Fruit fly (Drosophila melanogaster) whole organism, prepupa: Measurements from ENCODE around the gene CG31415.

Experiments used
- CG10631 ChIP-seq: fragments of 200-800 bp; sonication (Bioruptor generic); optimal IDR thresholded peaks from 2 replicates; lab custom pipeline; 2016; ENCODE audit warnings: missing biosample characterization, missing genetic modification characterization
- CG10669 ChIP-seq: fragments of 200-800 bp; sonication (Bioruptor generic); optimal IDR thresholded peaks from 3 replicates; lab custom pipeline; 2018; ENCODE audit warnings: missing biosample characterization, mild to moderate bottlenecking, missing genetic modification characterization, moderate library complexity
- CG11294 ChIP-seq: fragments of 200-800 bp; sonication (Bioruptor generic); IDR thresholded peaks from 2 replicates; pipeline ENCODE4 v1.3.6; 2022; ENCODE audit warnings: missing biosample characterization, missing genetic modification characterization
- CG11762 ChIP-seq: fragments of 200-800 bp; sonication (Bioruptor generic); optimal IDR thresholded peaks from 3 replicates; lab custom pipeline; 2016; ENCODE audit warnings: missing biosample characterization, missing genetic modification characterization; ENCODE audit not compliant: insufficient read depth
- CG11902 ChIP-seq: fragments of 200-800 bp; sonication (Bioruptor generic); optimal IDR thresholded peaks from 3 replicates; lab custom pipeline; 2016; ENCODE audit warnings: missing biosample characterization, missing genetic modification characterization
- CG15336 ChIP-seq: fragments of 200-800 bp; sonication (Bioruptor generic); IDR thresholded peaks from 2 replicates; pipeline ENCODE4 v1.3.6; 2022; ENCODE audit warnings: missing biosample characterization, missing genetic modification characterization
- CG1621 ChIP-seq: fragments of 200-800 bp; sonication (Bioruptor generic); optimal IDR thresholded peaks from 3 replicates; lab custom pipeline; 2018; ENCODE audit warnings: missing biosample characterization, mild to moderate bottlenecking, missing genetic modification characterization
- CG31627 ChIP-seq: fragments of 200-800 bp; sonication (Bioruptor generic); optimal IDR thresholded peaks from 3 replicates; lab custom pipeline; 2016; ENCODE audit warnings: missing biosample characterization, missing genetic modification characterization
- CG4318 ChIP-seq: fragments of 200-800 bp; sonication (Bioruptor generic); optimal IDR thresholded peaks from 3 replicates; lab custom pipeline; 2017; ENCODE audit warnings: missing biosample characterization, mild to moderate bottlenecking, missing genetic modification characterization
- CG6276 ChIP-seq: fragments of 200-800 bp; sonication (Bioruptor generic); optimal IDR thresholded peaks from 2 replicates; lab custom pipeline; 2017; ENCODE audit warnings: missing biosample characterization, mild to moderate bottlenecking, missing genetic modification characterization
- CG6792 ChIP-seq: fragments of 200-800 bp; sonication (Bioruptor generic); optimal IDR thresholded peaks from 3 replicates; lab custom pipeline; 2016; ENCODE audit warnings: missing biosample characterization, missing genetic modification characterization
- CG6808 ChIP-seq: fragments of 200-800 bp; sonication (Bioruptor generic); optimal IDR thresholded peaks from 3 replicates; lab custom pipeline; 2017; ENCODE audit warnings: missing biosample characterization, missing genetic modification characterization, mild to moderate bottlenecking, moderate library complexity, missing genetic modification reagents
- CG7368 ChIP-seq: fragments of 200-800 bp; sonication (Bioruptor generic); optimal IDR thresholded peaks from 3 replicates; lab custom pipeline; 2016; ENCODE audit warnings: missing biosample characterization, missing genetic modification characterization
- CG8319 ChIP-seq: fragments of 200-800 bp; sonication (Bioruptor generic); optimal IDR thresholded peaks from 3 replicates; lab custom pipeline; 2016; ENCODE audit warnings: missing biosample characterization, missing genetic modification characterization
- Eip78C ChIP-seq: fragments of 200-800 bp; sonication (Bioruptor generic); peaks from one replicate; lab custom pipeline; 2016; ENCODE audit warnings: missing biosample characterization, missing genetic modification characterization
- Ets21C ChIP-seq: fragments of 200-800 bp; sonication (Bioruptor generic); optimal IDR thresholded peaks from 3 replicates; lab custom pipeline; 2016; ENCODE audit warnings: missing biosample characterization, missing genetic modification characterization
- Gug ChIP-seq: fragments of 200-800 bp; sonication (Bioruptor generic); IDR thresholded peaks from 2 replicates; pipeline ENCODE4 v1.3.6; 2022; ENCODE audit warnings: missing biosample characterization, missing genetic modification characterization
- Hr4 ChIP-seq: fragments of 200-800 bp; sonication (Bioruptor generic); optimal IDR thresholded peaks from 3 replicates; lab custom pipeline; 2016; ENCODE audit warnings: missing biosample characterization, missing genetic modification characterization
- Met ChIP-seq: fragments of 200-800 bp; sonication (Bioruptor generic); optimal IDR thresholded peaks from 3 replicates; lab custom pipeline; 2016; ENCODE audit warnings: missing biosample characterization, missing genetic modification characterization
- OdsH ChIP-seq: fragments of 200-800 bp; sonication (Bioruptor generic); optimal IDR thresholded peaks from 3 replicates; lab custom pipeline; 2016; ENCODE audit warnings: missing biosample characterization, missing genetic modification characterization
- Smox ChIP-seq: fragments of 200-800 bp; sonication (Bioruptor generic); optimal IDR thresholded peaks from 3 replicates; lab custom pipeline; 2016; ENCODE audit warnings: missing biosample characterization, missing genetic modification characterization
- Sox102F ChIP-seq: fragments of 200-800 bp; sonication (Bioruptor generic); optimal IDR thresholded peaks from 2 replicates; lab custom pipeline; 2016; ENCODE audit warnings: missing biosample characterization, mild to moderate bottlenecking, missing genetic modification characterization
- achi ChIP-seq: fragments of 200-800 bp; sonication (Bioruptor generic); optimal IDR thresholded peaks from 3 replicates; lab custom pipeline; 2016; ENCODE audit warnings: missing biosample characterization, missing genetic modification characterization
- acj6 ChIP-seq: fragments of 200-800 bp; sonication (Bioruptor generic); optimal IDR thresholded peaks from 3 replicates; lab custom pipeline; 2016; ENCODE audit warnings: missing biosample characterization, missing genetic modification characterization
- cyc ChIP-seq: fragments of 200-800 bp; sonication (Bioruptor generic); optimal IDR thresholded peaks from 3 replicates; lab custom pipeline; 2016; ENCODE audit warnings: missing biosample characterization, missing genetic modification characterization
- dac ChIP-seq: fragments of 200-800 bp; sonication (Bioruptor generic); optimal IDR thresholded peaks from 2 replicates; lab custom pipeline; 2017; ENCODE audit warnings: missing biosample characterization, mild to moderate bottlenecking, missing genetic modification characterization
- dsx ChIP-seq: fragments of 200-800 bp; optimal IDR thresholded peaks from 3 replicates; lab custom pipeline; 2019; ENCODE audit warnings: missing biosample characterization, mild to moderate bottlenecking, missing genetic modification characterization, moderate library complexity; ENCODE audit not compliant: poor library complexity, severe bottlenecking
- eg ChIP-seq: fragments of 200-800 bp; sonication (Bioruptor generic); IDR thresholded peaks from 3 replicates; pipeline ENCODE4 v1.3.6; 2022; ENCODE audit warnings: missing biosample characterization, missing genetic modification characterization
- fd85E ChIP-seq: fragments of 200-800 bp; sonication (Bioruptor generic); optimal IDR thresholded peaks from 3 replicates; lab custom pipeline; 2016; ENCODE audit warnings: missing biosample characterization, missing genetic modification characterization
- lz ChIP-seq: fragments of 200-800 bp; sonication (Bioruptor generic); optimal IDR thresholded peaks from 3 replicates; lab custom pipeline; 2016; ENCODE audit warnings: missing biosample characterization, missing genetic modification characterization
- ss ChIP-seq, 2 experiments: fragments of 200-800 bp; sonication (Bioruptor generic); optimal IDR thresholded peaks; 2 replicates in 1 of 2; 3 replicates in 1 of 2; lab custom pipeline; 2017 to 2018; ENCODE audit warnings: mild to moderate bottlenecking in 2 of 2, missing biosample characterization in 2 of 2, missing genetic modification characterization in 2 of 2, moderate library complexity in 1 of 2
- svp ChIP-seq: fragments of 200-800 bp; sonication (Bioruptor generic); peaks from one replicate; lab custom pipeline; 2016; ENCODE audit warnings: missing biosample characterization, missing genetic modification characterization
- vri ChIP-seq: fragments of 200-800 bp; sonication (Bioruptor generic); optimal IDR thresholded peaks from 3 replicates; lab custom pipeline; 2016; ENCODE audit warnings: missing biosample characterization, mild to moderate bottlenecking, missing genetic modification characterization

Gene CG31415

dm6 chr3R:9730784-9731183 is 12.5 kb upstream of the CG31415 start, which contains the start of gene FoxP:
FoxP (minus strand) TSS chr3R:9730872.
- TF ChIP-seq fd85E (GFP tag; lab: Kevin White, UChicago) (no peak), CG6792 (GFP tag; lab: Kevin White, UChicago) (no peak)

- TF ChIP-seq achi (GFP tag; lab: Kevin White, UChicago) (no peak), fd85E (GFP tag; lab: Kevin White, UChicago) (no peak), Ets21C (GFP tag; lab: Kevin White, UChicago) (no peak), OdsH (GFP tag; lab: Kevin White, UChicago) (no peak), CG11902 (GFP tag; lab: Kevin White, UChicago) (no peak), dac (no peak), CG7368 (no peak), Sox102F (GFP tag; lab: Kevin White, UChicago) (no peak), CG4318 (GFP tag; lab: Kevin White, UChicago) (no peak), Eip78C (GFP tag; lab: Kevin White, UChicago) (no peak), acj6 (GFP tag; lab: Kevin White, UChicago) (no peak), CG31627 (GFP tag; lab: Kevin White, UChicago) (no peak)
These were observed 10.2 kb upstream of the CG31415 start, which contains the start of gene alphaTub85E for dm6 chr3R:9733150-9733549. alphaTub85E (minus strand) TSS chr3R:9733250.

dm6 chr3R:9735151-9735550 is 8.2 kb upstream of the CG31415 start:
- TF ChIP-seq CG11294 (GFP tag; lab: Robert Waterston, UW) (no peak), CG15336 (GFP tag; lab: Robert Waterston, UW) (no peak), svp (GFP tag; lab: Kevin White, UChicago) (peak; percentile 54), eg (GFP tag; lab: Robert Waterston, UW) (no peak), Gug (no peak), Hr4 (GFP tag; lab: Kevin White, UChicago) (no peak), CG11762 (no peak)
- TF ChIP-seq, all 60 proteins: peak for 1

dm6 chr3R:9739793-9740192 is 3.5 kb upstream of the CG31415 start, which contains the start of gene side-VII:
side-VII (minus strand) TSS chr3R:9739979.
- no peak for TF ChIP-seq Hr4 (GFP tag; lab: Kevin White, UChicago)
- TF ChIP-seq lz (GFP tag; lab: Kevin White, UChicago), result no peak
- no peak for TF ChIP-seq dsx
- no peak for TF ChIP-seq CG6276 (GFP tag; lab: Kevin White, UChicago)
- TF ChIP-seq CG11294 (GFP tag; lab: Robert Waterston, UW), result no peak
- no peak for TF ChIP-seq CG1621 (tag; lab: Kevin White, UChicago)
- TF ChIP-seq vri (GFP tag; lab: Kevin White, UChicago), result no peak
- TF ChIP-seq CG11902 (GFP tag; lab: Kevin White, UChicago), result no peak
- TF ChIP-seq Met (GFP tag; lab: Kevin White, UChicago), result no peak

- TF ChIP-seq cyc (no peak), Eip78C (GFP tag; lab: Kevin White, UChicago) (peak; percentile 43)
- TF ChIP-seq, all 60 proteins: peak for 1
These were observed 2.6 kb upstream of the CG31415 start, which contains the start of gene Pnn for dm6 chr3R:9740713-9741112. Pnn (plus strand) TSS chr3R:9740899.

dm6 chr3R:9743995-9744394 is 678 bp downstream of the CG31415 start:
- no peak for TF ChIP-seq CG11762
- no peak for TF ChIP-seq CG10669
- no peak for TF ChIP-seq acj6 (GFP tag; lab: Kevin White, UChicago)
- TF ChIP-seq CG8319 (GFP tag; lab: Kevin White, UChicago), result no peak

- no peak for TF ChIP-seq Met (GFP tag; lab: Kevin White, UChicago)
- no peak for TF ChIP-seq achi (GFP tag; lab: Kevin White, UChicago)
- TF ChIP-seq Ets21C (GFP tag; lab: Kevin White, UChicago), result no peak
- TF ChIP-seq CG10669, result no peak
- TF ChIP-seq Smox (GFP tag; lab: Kevin White, UChicago), result no peak
- no peak for TF ChIP-seq CG10631
- no peak for TF ChIP-seq OdsH (GFP tag; lab: Kevin White, UChicago)
- TF ChIP-seq ss (GFP tag; optimal IDR thresholded peaks at IDR 0.05; lab: Kevin White, UChicago), result no peak
- TF ChIP-seq lz (GFP tag; lab: Kevin White, UChicago), result no peak
- no peak for TF ChIP-seq CG6792 (GFP tag; lab: Kevin White, UChicago)
- TF ChIP-seq CG6808 (GFP tag; lab: Kevin White, UChicago), result no peak
These were observed 2.1 kb downstream of the CG31415 start for dm6 chr3R:9745442-9745841.
